Fruit fly (Drosophila melanogaster): Measurements from ENCODE around the gene Oatp30B.

DNA sequence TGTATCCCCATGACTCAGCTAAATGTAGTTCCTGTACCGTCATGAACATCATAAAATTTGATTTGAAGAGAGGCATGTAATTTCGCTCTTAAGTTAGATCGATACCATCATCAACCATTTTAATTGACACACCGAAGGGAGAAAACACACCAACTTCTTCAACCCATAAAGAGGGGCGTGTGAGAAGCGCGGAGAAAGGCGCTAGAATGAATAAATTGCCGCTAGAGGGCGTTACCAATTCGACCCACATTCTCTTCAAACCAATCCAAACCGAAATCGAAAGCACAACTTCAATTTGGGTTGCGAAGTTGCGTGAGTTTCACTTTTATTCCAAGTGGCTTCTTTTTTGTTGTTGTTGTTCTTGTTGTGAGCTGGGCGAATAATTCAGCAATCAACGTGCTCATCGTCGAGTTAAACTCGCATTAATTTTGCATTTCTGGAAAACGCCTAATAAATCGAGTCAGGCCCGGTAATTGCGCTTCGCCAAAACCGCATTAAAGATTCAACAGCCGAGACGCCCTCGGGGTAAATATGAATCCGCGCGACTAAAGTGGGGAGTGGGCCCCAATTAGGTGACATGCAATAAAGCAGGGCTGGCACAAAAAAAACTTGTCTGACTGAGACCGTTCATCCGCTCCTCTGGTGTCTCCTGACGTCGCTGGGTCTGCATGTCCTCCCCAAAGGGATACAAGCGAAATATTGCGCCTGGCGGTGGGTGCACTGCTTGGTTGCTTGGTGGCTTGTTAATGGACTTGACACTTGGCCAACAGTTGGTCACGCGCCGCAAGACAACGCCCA is 8.4 kb upstream of the Oatp30B start:
- TF ChIP-seq h (GFP tag; optimal IDR thresholded peaks at IDR 0.05) (no peak), psq (GFP tag; optimal IDR thresholded peaks at IDR 0.05) (no peak), jim (GFP tag; optimal IDR thresholded peaks at IDR 0.05) (no peak), woc (GFP tag; optimal IDR thresholded peaks at IDR 0.05) (no peak), GATAd (GFP tag; optimal IDR thresholded peaks at IDR 0.05) (no peak), dsf (GFP tag; optimal IDR thresholded peaks at IDR 0.05; ENCODE audit: borderline replicate concordance) (no peak), foxo (GFP tag; optimal IDR thresholded peaks at IDR 0.05) (no peak), usp (GFP tag; optimal IDR thresholded peaks at IDR 0.05) (no peak), dl (GFP tag; optimal IDR thresholded peaks at IDR 0.05; ENCODE audit: insufficient read depth in 1 of 2, partially characterized antibody in 2 of 2) (no peak)
